Worm (Caenorhabditis elegans) whole organism, L1 larva: ENCODE measurements around the gene CC8.2.

Source experiments
- C16A3.4 ChIP-seq: fragments of 150-350 bp; optimal IDR thresholded peaks from 2 replicates; lab custom pipeline; 2014; ENCODE audit warnings: missing biosample characterization, missing genetic modification characterization
- C34B4.2 ChIP-seq: sonication (generic microtip); optimal IDR thresholded peaks from 2 replicates; lab custom pipeline; 2017; ENCODE audit warnings: mild to moderate bottlenecking, missing genetic modification characterization, missing compliant biosample characterization
- F16B12.6 ChIP-seq: fragments of 150-350 bp; optimal IDR thresholded peaks from 2 replicates; lab custom pipeline; 2014; ENCODE audit warnings: missing biosample characterization, missing genetic modification characterization
- Y116A8C.19 ChIP-seq: sonication (generic microtip); optimal IDR thresholded peaks from 2 replicates; lab custom pipeline; 2016; ENCODE audit warnings: missing compliant biosample characterization, missing genetic modification characterization, borderline replicate concordance
- blmp-1 ChIP-seq: fragments of 150-350 bp; optimal IDR thresholded peaks from 2 replicates; lab custom pipeline; 2014; ENCODE audit warnings: missing biosample characterization, missing genetic modification characterization
- ceh-63 ChIP-seq: fragments of 200-800 bp; sonication (Bioruptor generic); optimal IDR thresholded peaks from 2 replicates; lab custom pipeline; 2018; ENCODE audit warnings: mild to moderate bottlenecking, missing genetic modification characterization, missing compliant biosample characterization
- ceh-8 ChIP-seq: fragments of 200-800 bp; sonication (Bioruptor generic); optimal IDR thresholded peaks from 2 replicates; lab custom pipeline; 2018; ENCODE audit warnings: mild to moderate bottlenecking, missing genetic modification characterization, moderate library complexity, missing compliant biosample characterization
- ceh-82 ChIP-seq, 3 experiments: fragments of 150-350 bp in 1 of 3; sonication (generic microtip) in 2 of 3; optimal IDR thresholded peaks; 2 replicates each; lab custom pipeline; 2014 to 2017; ENCODE audit warnings: missing biosample characterization in 3 of 3, missing genetic modification characterization in 3 of 3
- ces-1 ChIP-seq: fragments of 150-350 bp; optimal IDR thresholded peaks from 2 replicates; lab custom pipeline; 2014; ENCODE audit warnings: missing biosample characterization, missing genetic modification reagents, missing genetic modification characterization
- efl-1 ChIP-seq, 4 experiments: fragments of 150-350 bp; optimal IDR thresholded peaks in 3 of 4; peaks in 1 of 4; 1 replicate in 1 of 4; 2 replicates in 3 of 4; lab custom pipeline; 2014; ENCODE audit warnings: missing biosample characterization in 2 of 4, missing genetic modification characterization in 2 of 4, missing genetic modification reagents in 2 of 4
- efl-3 ChIP-seq: fragments of 200-800 bp; sonication (Bioruptor generic); optimal IDR thresholded peaks from 2 replicates; lab custom pipeline; 2018; ENCODE audit warnings: mild to moderate bottlenecking, missing genetic modification characterization, missing compliant biosample characterization
- egl-13 ChIP-seq: sonication (generic microtip); optimal IDR thresholded peaks from 2 replicates; lab custom pipeline; 2016; ENCODE audit warnings: missing genotype, missing genetic modification reagents, missing genetic modification characterization, missing compliant biosample characterization
- egl-27 ChIP-seq, 2 experiments: fragments of 150-350 bp in 1 of 2; sonication (generic microtip); optimal IDR thresholded peaks; 3 replicates each; lab custom pipeline; 2017 to 2018; ENCODE audit warnings: missing biosample characterization in 2 of 2, missing genetic modification characterization in 2 of 2, missing genetic modification reagents in 2 of 2
- fkh-4 ChIP-seq: sonication (generic microtip); optimal IDR thresholded peaks from 2 replicates; lab custom pipeline; 2016; ENCODE audit warnings: missing compliant biosample characterization, missing genetic modification characterization, borderline replicate concordance
- fkh-8 ChIP-seq: sonication (generic microtip); optimal IDR thresholded peaks from 2 replicates; lab custom pipeline; 2016; ENCODE audit warnings: mild to moderate bottlenecking, missing genetic modification characterization, missing compliant biosample characterization
- grh-1 ChIP-seq: fragments of 200-800 bp; sonication (Bioruptor generic); IDR thresholded peaks from 2 replicates; pipeline ENCODE4 v1.3.6; 2022; ENCODE audit warnings: missing genetic modification reagents, missing genetic modification characterization, missing compliant biosample characterization
- hlh-17 ChIP-seq: fragments of 200-800 bp; sonication (Bioruptor generic); optimal IDR thresholded peaks from 2 replicates; lab custom pipeline; 2018; ENCODE audit warnings: missing genetic modification characterization, mild to moderate bottlenecking, missing compliant biosample characterization, moderate library complexity, borderline replicate concordance
- hpl-2 ChIP-seq: fragments of 150-350 bp; optimal IDR thresholded peaks from 2 replicates; lab custom pipeline; 2014; ENCODE audit warnings: missing biosample characterization, missing genetic modification reagents, missing genetic modification characterization
- irx-1 ChIP-seq: sonication (generic microtip); optimal IDR thresholded peaks from 2 replicates; lab custom pipeline; 2016; ENCODE audit warnings: missing genetic modification characterization, missing compliant biosample characterization
- lin-14 ChIP-seq: fragments of 200-800 bp; sonication (Bioruptor generic); optimal IDR thresholded peaks from 2 replicates; lab custom pipeline; 2018; ENCODE audit warnings: mild to moderate bottlenecking, missing genetic modification characterization, moderate library complexity, missing compliant biosample characterization
- lir-3 ChIP-seq: sonication (generic microtip); optimal IDR thresholded peaks from 2 replicates; lab custom pipeline; 2016; ENCODE audit warnings: mild to moderate bottlenecking, missing genetic modification characterization, moderate library complexity, missing compliant biosample characterization; ENCODE audit not compliant: poor library complexity
- mab-9 ChIP-seq: fragments of 200-800 bp; sonication (Bioruptor generic); IDR thresholded peaks from 2 replicates; pipeline ENCODE4 v1.3.6; 2022; ENCODE audit warnings: missing genetic modification reagents, missing genetic modification characterization, missing compliant biosample characterization
- mdl-1 ChIP-seq, 2 experiments: fragments of 150-350 bp; optimal IDR thresholded peaks; 2 replicates each; lab custom pipeline; 2014 to 2017; ENCODE audit warnings: missing biosample characterization in 2 of 2, missing genetic modification characterization in 2 of 2, inconsistent platforms in 1 of 2
- nhr-11 ChIP-seq: fragments of 150-350 bp; optimal IDR thresholded peaks from 2 replicates; lab custom pipeline; 2014; ENCODE audit warnings: missing biosample characterization, missing genetic modification characterization
- nhr-19 ChIP-seq: fragments of 200-800 bp; sonication (Bioruptor generic); conservative IDR thresholded peaks from 2 replicates; pipeline ENCODE4 v1.3.6; 2022; ENCODE audit warnings: missing genetic modification characterization, missing compliant biosample characterization
- nhr-20 ChIP-seq: sonication (generic microtip); optimal IDR thresholded peaks from 2 replicates; lab custom pipeline; 2016; ENCODE audit warnings: mild to moderate bottlenecking, missing genetic modification characterization, missing compliant biosample characterization
- nhr-47 ChIP-seq: sonication (generic microtip); optimal IDR thresholded peaks from 2 replicates; lab custom pipeline; 2016; ENCODE audit warnings: mild to moderate bottlenecking, missing genetic modification characterization, moderate library complexity, missing compliant biosample characterization
- nhr-71 ChIP-seq: sonication (generic microtip); optimal IDR thresholded peaks from 2 replicates; lab custom pipeline; 2016; ENCODE audit warnings: mild to moderate bottlenecking, missing genetic modification characterization, moderate library complexity, missing compliant biosample characterization
- nhr-76 ChIP-seq: sonication (generic microtip); optimal IDR thresholded peaks from 2 replicates; lab custom pipeline; 2017; ENCODE audit warnings: missing biosample characterization, missing genetic modification characterization
- nhr-77 ChIP-seq: fragments of 150-350 bp; optimal IDR thresholded peaks from 2 replicates; lab custom pipeline; 2014; ENCODE audit warnings: missing biosample characterization, missing genetic modification characterization
- nhr-84 ChIP-seq: sonication (generic microtip); optimal IDR thresholded peaks from 2 replicates; lab custom pipeline; 2017; ENCODE audit warnings: missing biosample characterization, missing genetic modification characterization
- nhr-85 ChIP-seq: sonication (generic microtip); peaks from one replicate; lab custom pipeline; 2016; ENCODE audit warnings: missing genetic modification characterization, inconsistent platforms, missing compliant biosample characterization
- nhr-90 ChIP-seq: sonication (generic microtip); optimal IDR thresholded peaks from 2 replicates; lab custom pipeline; 2016; ENCODE audit warnings: mild to moderate bottlenecking, missing genetic modification characterization, missing compliant biosample characterization; ENCODE audit not compliant: poor library complexity
- pax-3 ChIP-seq: fragments of 200-800 bp; sonication (Bioruptor generic); optimal IDR thresholded peaks from 2 replicates; lab custom pipeline; 2018; ENCODE audit warnings: mild to moderate bottlenecking, missing genetic modification characterization, moderate library complexity, missing compliant biosample characterization
- pqm-1 ChIP-seq: sonication (generic microtip); optimal IDR thresholded peaks from 3 replicates; lab custom pipeline; 2017; ENCODE audit warnings: missing biosample characterization, missing genetic modification characterization
- rnt-1 ChIP-seq: sonication (generic microtip); optimal IDR thresholded peaks from 2 replicates; lab custom pipeline; 2016; ENCODE audit warnings: mild to moderate bottlenecking, missing genetic modification characterization, moderate library complexity, missing compliant biosample characterization
- skn-1 ChIP-seq: fragments of 150-350 bp; optimal IDR thresholded peaks from 2 replicates; lab custom pipeline; 2014; ENCODE audit warnings: missing biosample characterization, missing genetic modification characterization
- snu-23 ChIP-seq: sonication (generic microtip); optimal IDR thresholded peaks from 2 replicates; lab custom pipeline; 2016; ENCODE audit warnings: missing genetic modification characterization, missing compliant biosample characterization
- swsn-7 ChIP-seq: sonication (generic microtip); optimal IDR thresholded peaks from 2 replicates; lab custom pipeline; 2016; ENCODE audit warnings: missing genetic modification characterization, missing compliant biosample characterization
- tbx-2 ChIP-seq: sonication (generic microtip); optimal IDR thresholded peaks from 2 replicates; lab custom pipeline; 2016; ENCODE audit warnings: missing genetic modification characterization, missing compliant biosample characterization
- tlp-1 ChIP-seq: fragments of 150-350 bp; optimal IDR thresholded peaks from 2 replicates; lab custom pipeline; 2014; ENCODE audit warnings: missing biosample characterization, missing genetic modification characterization
- unc-130 ChIP-seq: fragments of 150-350 bp; optimal IDR thresholded peaks from 2 replicates; lab custom pipeline; 2017; ENCODE audit warnings: missing biosample characterization, missing genetic modification characterization, inconsistent platforms
- unc-30 ChIP-seq: sonication (generic microtip); optimal IDR thresholded peaks from 2 replicates; lab custom pipeline; 2017; ENCODE audit warnings: missing biosample characterization, missing genetic modification characterization
- unc-62 ChIP-seq: fragments of 150-350 bp; optimal IDR thresholded peaks from 2 replicates; lab custom pipeline; 2014; ENCODE audit warnings: missing biosample characterization, missing genetic modification reagents, missing genetic modification characterization
- unc-86 ChIP-seq: sonication (generic microtip); optimal IDR thresholded peaks from 2 replicates; lab custom pipeline; 2016; ENCODE audit warnings: missing genetic modification characterization, missing compliant biosample characterization
- unc-98 ChIP-seq: fragments of 200-800 bp; sonication (Bioruptor generic); IDR thresholded peaks from 2 replicates; pipeline ENCODE4 v1.3.6; 2022; ENCODE audit warnings: missing genetic modification characterization, missing compliant biosample characterization
- zag-1 ChIP-seq: fragments of 150-350 bp; optimal IDR thresholded peaks from 2 replicates; lab custom pipeline; 2014; ENCODE audit warnings: missing biosample characterization, missing genetic modification characterization
- zip-4 ChIP-seq: fragments of 200-800 bp; sonication (Bioruptor generic); optimal IDR thresholded peaks from 2 replicates; lab custom pipeline; 2018; ENCODE audit warnings: mild to moderate bottlenecking, missing genetic modification characterization, moderate library complexity, missing compliant biosample characterization

The CC8.2 gene

DNA sequence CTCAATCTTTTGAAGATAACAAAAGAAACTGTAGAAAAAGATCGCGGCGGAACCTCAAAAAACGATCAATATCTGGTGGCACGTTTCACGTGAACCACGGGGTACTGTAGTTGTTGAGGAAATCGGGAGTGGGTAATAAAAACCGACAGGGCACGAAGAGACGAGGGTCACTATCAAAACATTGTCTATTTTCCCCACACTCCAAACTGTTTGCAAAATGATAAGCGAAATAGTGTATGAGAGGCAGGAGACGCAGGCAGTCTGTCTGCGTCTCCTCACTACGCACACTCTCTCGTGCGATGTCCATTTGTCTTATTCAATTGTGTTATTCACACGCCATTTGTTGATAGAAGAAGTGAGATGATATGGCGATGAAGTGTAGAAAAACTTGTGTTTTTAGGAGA is 4.9 kb upstream of the CC8.2 start (continued):
- no peak for TF ChIP-seq pqm-1 (tag; lab: Kevin White, UChicago)
- TF ChIP-seq pax-3 (tag; lab: Kevin White, UChicago) = no peak
- peak; percentile 91 for TF ChIP-seq nhr-20 (tag; lab: Kevin White, UChicago)
- peak; percentile 54 for TF ChIP-seq rnt-1 (tag; lab: Kevin White, UChicago)
- no peak for TF ChIP-seq egl-13 (tag; lab: Kevin White, UChicago)
- no peak for TF ChIP-seq lir-3
- TF ChIP-seq nhr-76 (tag; lab: Kevin White, UChicago) = no peak
- TF ChIP-seq hpl-2 (GFP tag; lab: Kevin White, UChicago) = no peak
- TF ChIP-seq ceh-82 (tag; optimal IDR thresholded peaks at IDR 0.05; lab: Kevin White, UChicago) = no peak
- TF ChIP-seq hlh-17 (GFP tag; lab: Kevin White, UChicago) = no peak
- peak; percentile 52 for TF ChIP-seq C16A3.4 (tag; lab: Kevin White, UChicago)
- TF ChIP-seq unc-98 (GFP tag; lab: Robert Waterston, UW) = no peak
- no peak for TF ChIP-seq fkh-4 (tag; lab: Kevin White, UChicago)
- TF ChIP-seq unc-62 (GFP tag; lab: Kevin White, UChicago) = no peak
- TF ChIP-seq zip-4 (GFP tag; lab: Kevin White, UChicago) = no peak
- TF ChIP-seq blmp-1 = peak; percentile 88
- TF ChIP-seq Y116A8C.19 (tag; lab: Kevin White, UChicago) = no peak
- peak; percentile 81 for TF ChIP-seq snu-23
- TF ChIP-seq fkh-8 (tag; lab: Kevin White, UChicago) = no peak
- TF ChIP-seq efl-3 (GFP tag; lab: Kevin White, UChicago) = no peak
- TF ChIP-seq F16B12.6 (tag; lab: Kevin White, UChicago) = no peak
- TF ChIP-seq unc-130 = peak; percentile 79
- TF ChIP-seq zag-1 = no peak
- TF ChIP-seq nhr-77 (tag; lab: Kevin White, UChicago) = no peak
- TF ChIP-seq ceh-63 (GFP tag; lab: Kevin White, UChicago) = no peak
- no peak for TF ChIP-seq skn-1 (tag; lab: Kevin White, UChicago)
- TF ChIP-seq C34B4.2 = no peak
- no peak for TF ChIP-seq unc-86 (tag; lab: Kevin White, UChicago)
- TF ChIP-seq tlp-1 (tag; lab: Kevin White, UChicago) = no peak
- TF ChIP-seq nhr-90 (tag; lab: Kevin White, UChicago) = peak; percentile 92
- TF ChIP-seq irx-1 (tag; lab: Kevin White, UChicago) = peak; percentile 50
- no peak for TF ChIP-seq unc-30 (tag; lab: Kevin White, UChicago)
- peak; percentile 28 for TF ChIP-seq swsn-7 (tag; lab: Kevin White, UChicago)
- TF ChIP-seq ceh-8 (GFP tag; lab: Kevin White, UChicago) = no peak
- no peak for TF ChIP-seq egl-27 (tag; optimal IDR thresholded peaks at IDR 0.05; lab: Kevin White, UChicago)

DNA sequence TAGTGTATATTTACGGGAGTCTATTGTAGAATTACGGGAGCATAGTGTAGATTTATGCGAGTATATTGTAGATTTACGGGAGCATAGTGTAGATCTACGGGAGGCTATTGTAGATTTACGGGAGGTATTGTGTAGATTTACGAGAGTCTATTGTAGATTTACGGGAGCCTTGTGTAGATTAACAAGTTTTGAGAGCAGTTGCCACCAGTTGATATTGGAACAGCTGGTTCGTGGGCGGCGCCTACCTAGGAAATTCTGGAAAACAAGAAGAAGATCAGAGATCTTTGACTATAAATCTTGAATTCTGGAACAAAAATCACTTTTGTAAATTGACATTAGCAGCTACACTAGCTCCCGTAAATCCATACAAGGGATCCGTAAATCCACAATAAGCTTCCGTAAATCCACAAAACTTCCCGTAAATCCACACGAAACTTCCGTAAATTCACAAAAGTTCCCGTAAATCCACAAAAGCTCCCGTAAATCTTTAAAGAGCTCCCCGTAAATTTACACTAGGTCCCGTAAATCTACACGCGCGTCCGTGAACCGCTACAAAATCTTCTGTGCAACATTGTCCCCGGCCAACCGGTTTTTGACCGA is 4.4 kb upstream of the CC8.2 start:
- TF ChIP-seq ces-1 (no peak), mab-9 (GFP tag; lab: Robert Waterston, UW) (no peak), efl-1 (optimal IDR thresholded peaks at IDR 0.05; lab: Kevin White, UChicago) (no peak), efl-1 (GFP tag; optimal IDR thresholded peaks at IDR 0.05 in 1 of 2; lab: Kevin White, UChicago) (peak in 1 of 2 experiments; percentile 80), rnt-1 (tag; lab: Kevin White, UChicago) (peak; percentile 57)

DNA sequence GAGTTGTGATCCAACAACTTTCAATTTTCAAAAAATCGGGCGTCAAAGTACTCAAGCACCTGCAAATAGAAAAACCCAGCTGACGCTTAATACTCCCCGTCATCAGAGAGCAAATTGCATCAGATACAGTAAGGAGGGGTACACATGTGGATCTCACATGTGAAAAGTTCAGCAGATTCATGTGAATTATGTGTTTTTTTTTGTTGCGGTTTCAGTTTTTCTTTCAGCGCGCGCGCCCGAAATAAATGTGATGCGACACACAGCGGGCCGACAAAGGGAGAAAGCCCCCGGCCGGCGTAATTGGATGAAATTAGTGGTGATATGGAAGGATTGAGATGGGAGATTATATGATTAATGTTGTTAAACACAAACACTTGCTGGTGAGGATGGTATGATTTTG is 3.7 kb upstream of the CC8.2 start:
- peak; percentile 13 for TF ChIP-seq lin-14
- TF ChIP-seq nhr-19 (GFP tag; lab: Robert Waterston, UW) = peak; percentile 42
- peak; percentile 67 for TF ChIP-seq blmp-1
- TF ChIP-seq grh-1 (GFP tag; lab: Robert Waterston, UW) = no peak
- TF ChIP-seq nhr-47 (tag; lab: Kevin White, UChicago) = peak; percentile 8
- TF ChIP-seq ceh-8 (GFP tag; lab: Kevin White, UChicago) = no peak
- no peak for TF ChIP-seq efl-1 (optimal IDR thresholded peaks at IDR 0.05; lab: Kevin White, UChicago)
- TF ChIP-seq efl-1 (GFP tag; optimal IDR thresholded peaks at IDR 0.05 in 1 of 2; lab: Kevin White, UChicago) = no peak
- peak; percentile 30 for TF ChIP-seq tbx-2 (tag; lab: Kevin White, UChicago)
- no peak for TF ChIP-seq nhr-84 (tag; lab: Kevin White, UChicago)
- TF ChIP-seq nhr-20 (tag; lab: Kevin White, UChicago) = peak; percentile 69
- peak in 1 of 2 experiments; percentile 30 for TF ChIP-seq mdl-1 (tag; optimal IDR thresholded peaks at IDR 0.05; lab: Kevin White, UChicago)
- no peak for TF ChIP-seq nhr-11
- peak; percentile 37 for TF ChIP-seq nhr-90 (tag; lab: Kevin White, UChicago)
- TF ChIP-seq nhr-71 (tag; lab: Kevin White, UChicago) = peak; percentile 58
- peak; percentile 44 for TF ChIP-seq snu-23
- TF ChIP-seq rnt-1 (tag; lab: Kevin White, UChicago) = peak; percentile 55
- peak; percentile 83 for TF ChIP-seq nhr-85 (tag; lab: Kevin White, UChicago)
